Fruit fly (Drosophila melanogaster) whole organism, wandering third instar larva: ENCODE data around the gene CG5107.
A peak's percentile ranks its signal among the peaks of the same experiment; 100 is the strongest.

Experiments
- Abd-B ChIP-seq: fragments of >200 bp; optimal IDR thresholded peaks from 2 replicates; lab custom pipeline; 2017; ENCODE audit warnings: missing biosample characterization, missing genetic modification characterization
- CG32264 ChIP-seq: fragments of 200-800 bp; sonication (Bioruptor generic); optimal IDR thresholded peaks from 2 replicates; lab custom pipeline; 2016; ENCODE audit warnings: missing biosample characterization, missing genetic modification characterization
- CG9705 ChIP-seq: fragments of 200-800 bp; sonication (Bioruptor generic); optimal IDR thresholded peaks from 2 replicates; lab custom pipeline; 2018; ENCODE audit warnings: missing biosample characterization, mild to moderate bottlenecking, missing genetic modification characterization
- CrebA ChIP-seq: fragments of 200-800 bp; sonication (Bioruptor generic); optimal IDR thresholded peaks from 2 replicates; lab custom pipeline; 2016; ENCODE audit warnings: missing biosample characterization, mild to moderate bottlenecking, missing genetic modification characterization, borderline replicate concordance
- Dfd ChIP-seq: fragments of >200 bp; optimal IDR thresholded peaks from 2 replicates; lab custom pipeline; 2017; ENCODE audit warnings: missing biosample characterization, missing genetic modification characterization
- Dif ChIP-seq: fragments of 200-275, 200-300 bp; sonication (Bioruptor generic); optimal IDR thresholded peaks from 2 replicates; lab custom pipeline; 2018; ENCODE audit warnings: missing biosample characterization, missing genetic modification characterization; ENCODE audit not compliant: partially characterized antibody
- GATAd ChIP-seq: sonication (Bioruptor generic); optimal IDR thresholded peaks from 2 replicates; lab custom pipeline; 2016; ENCODE audit warnings: missing biosample characterization, missing genetic modification characterization
- HLH106 ChIP-seq: fragments of 200-800 bp; optimal IDR thresholded peaks from 3 replicates; lab custom pipeline; 2019; ENCODE audit warnings: missing biosample characterization, mild to moderate bottlenecking, missing genetic modification characterization, moderate library complexity
- Hnf4 ChIP-seq: fragments of 200-800 bp; sonication (Bioruptor generic); optimal IDR thresholded peaks from 2 replicates; lab custom pipeline; 2016; ENCODE audit warnings: missing biosample characterization, mild to moderate bottlenecking, missing genetic modification characterization
- Hr78 ChIP-seq: fragments of >200 bp; optimal IDR thresholded peaks from 2 replicates; lab custom pipeline; 2017; ENCODE audit warnings: missing biosample characterization, missing genetic modification characterization
- Hr83 ChIP-seq: fragments of 200-300 bp; sonication (Bioruptor generic); optimal IDR thresholded peaks from 2 replicates; lab custom pipeline; 2016; ENCODE audit warnings: missing biosample characterization, mild to moderate bottlenecking, missing genetic modification characterization, moderate library complexity; ENCODE audit not compliant: poor library complexity, severe bottlenecking
- Jra ChIP-seq: sonication (Bioruptor generic); optimal IDR thresholded peaks from 2 replicates; lab custom pipeline; 2016; ENCODE audit warnings: missing biosample characterization, missing genetic modification characterization
- Mio ChIP-seq: sonication (Bioruptor generic); optimal IDR thresholded peaks from 2 replicates; lab custom pipeline; 2016; ENCODE audit warnings: missing biosample characterization, missing genetic modification characterization
- Myc ChIP-seq: fragments of >200 bp; optimal IDR thresholded peaks from 2 replicates; lab custom pipeline; 2017
- N ChIP-seq: fragments of >200 bp; optimal IDR thresholded peaks from 2 replicates; lab custom pipeline; 2018; ENCODE audit warnings: missing biosample characterization, missing external identifiers, missing genetic modification characterization
- OdsH ChIP-seq: fragments of 200-800 bp; sonication (Bioruptor generic); optimal IDR thresholded peaks from 2 replicates; lab custom pipeline; 2016; ENCODE audit warnings: missing biosample characterization, mild to moderate bottlenecking, missing genetic modification characterization
- Rel ChIP-seq, 2 experiments: fragments of 200-800 bp; sonication (Bioruptor generic) in 1 of 2; optimal IDR thresholded peaks; 2 replicates in 1 of 2; 3 replicates in 1 of 2; lab custom pipeline; 2016 to 2019; ENCODE audit warnings: mild to moderate bottlenecking in 2 of 2, missing biosample characterization in 2 of 2, missing genetic modification characterization in 2 of 2, moderate library complexity in 1 of 2
- Sp1 ChIP-seq: fragments of 200-800 bp; sonication (Bioruptor generic); optimal IDR thresholded peaks from 3 replicates; lab custom pipeline; 2019; ENCODE audit warnings: missing biosample characterization, mild to moderate bottlenecking, missing genetic modification characterization, moderate library complexity
- Vsx2 ChIP-seq: fragments of 200-300, 225-300 bp; sonication (Bioruptor generic); optimal IDR thresholded peaks from 2 replicates; lab custom pipeline; 2018; ENCODE audit warnings: missing biosample characterization, missing genetic modification characterization; ENCODE audit not compliant: partially characterized antibody
- br ChIP-seq: fragments of 200-800 bp; sonication (Bioruptor generic); optimal IDR thresholded peaks from 2 replicates; lab custom pipeline; 2016; ENCODE audit warnings: missing biosample characterization, missing genetic modification characterization
- brk ChIP-seq: fragments of 200-800 bp; sonication (Bioruptor generic); optimal IDR thresholded peaks from 2 replicates; lab custom pipeline; 2016; ENCODE audit warnings: missing biosample characterization, mild to moderate bottlenecking, missing genetic modification characterization
- dl ChIP-seq, 2 experiments: fragments of 175-275, 200-275 bp in 1 of 2; fragments of 200-275 bp in 1 of 2; sonication (Bioruptor generic); optimal IDR thresholded peaks; lab custom pipeline; 2018; ENCODE audit warnings: mild to moderate bottlenecking in 2 of 2, missing biosample characterization in 2 of 2, missing genetic modification characterization in 2 of 2, moderate library complexity in 2 of 2; ENCODE audit not compliant: partially characterized antibody in 2 of 2, insufficient read depth in 1 of 2
- dmrt93B ChIP-seq: fragments of 200-800 bp; sonication (Bioruptor generic); optimal IDR thresholded peaks from 2 replicates; lab custom pipeline; 2018; ENCODE audit warnings: missing biosample characterization, mild to moderate bottlenecking, missing genetic modification characterization
- dsf ChIP-seq: sonication (Bioruptor generic); optimal IDR thresholded peaks from 2 replicates; lab custom pipeline; 2016; ENCODE audit warnings: missing biosample characterization, missing genetic modification characterization, borderline replicate concordance
- ey ChIP-seq: fragments of 200-800 bp; sonication (Bioruptor generic); optimal IDR thresholded peaks from 2 replicates; lab custom pipeline; 2016; ENCODE audit warnings: missing biosample characterization, missing genetic modification characterization
- foxo ChIP-seq, 2 experiments: fragments of 200-800 bp; sonication (Bioruptor generic); optimal IDR thresholded peaks; 2 replicates in 1 of 2; 3 replicates in 1 of 2; lab custom pipeline; 2016 to 2017; ENCODE audit warnings: missing biosample characterization in 2 of 2, missing genetic modification characterization in 2 of 2
- fru ChIP-seq: fragments of 200-800 bp; sonication (Bioruptor generic); optimal IDR thresholded peaks from 3 replicates; lab custom pipeline; 2016; ENCODE audit warnings: missing biosample characterization, mild to moderate bottlenecking, missing genetic modification characterization
- h ChIP-seq: fragments of 200-800 bp; sonication (Bioruptor generic); optimal IDR thresholded peaks from 3 replicates; lab custom pipeline; 2016; ENCODE audit warnings: missing biosample characterization, mild to moderate bottlenecking, missing genetic modification characterization
- jim ChIP-seq: fragments of 175-275, 200-325 bp; sonication (Bioruptor generic); optimal IDR thresholded peaks from 2 replicates; lab custom pipeline; 2016; ENCODE audit warnings: missing biosample characterization, mild to moderate bottlenecking, missing genetic modification characterization
- lola ChIP-seq: fragments of >200 bp; optimal IDR thresholded peaks from 2 replicates; lab custom pipeline; 2017; ENCODE audit warnings: missing biosample characterization, missing genetic modification characterization
- pan ChIP-seq: fragments of >200 bp; optimal IDR thresholded peaks from 2 replicates; lab custom pipeline; 2017
- psq ChIP-seq: fragments of 200-800 bp; sonication (Bioruptor generic); optimal IDR thresholded peaks from 3 replicates; lab custom pipeline; 2017; ENCODE audit warnings: missing biosample characterization, mild to moderate bottlenecking, missing genetic modification characterization, moderate library complexity
- rgr ChIP-seq: fragments of 200-800 bp; sonication (Bioruptor generic); optimal IDR thresholded peaks from 3 replicates; lab custom pipeline; 2016; ENCODE audit warnings: missing biosample characterization, mild to moderate bottlenecking, missing genetic modification characterization
- sage ChIP-seq: fragments of 200-800 bp; sonication (Bioruptor generic); optimal IDR thresholded peaks from 2 replicates; lab custom pipeline; 2016; ENCODE audit warnings: missing biosample characterization, mild to moderate bottlenecking, missing genetic modification characterization
- sv ChIP-seq: fragments of 200-800 bp; sonication (Bioruptor generic); optimal IDR thresholded peaks from 3 replicates; lab custom pipeline; 2016; ENCODE audit warnings: missing biosample characterization, missing genetic modification characterization
- tai ChIP-seq: sonication (Bioruptor generic); optimal IDR thresholded peaks from 2 replicates; lab custom pipeline; 2016; ENCODE audit warnings: missing biosample characterization, missing genetic modification characterization
- usp ChIP-seq: fragments of >200 bp; optimal IDR thresholded peaks from 2 replicates; lab custom pipeline; 2017; ENCODE audit warnings: missing biosample characterization, missing genetic modification characterization
- woc ChIP-seq: sonication (Bioruptor generic); optimal IDR thresholded peaks from 2 replicates; lab custom pipeline; 2016; ENCODE audit warnings: missing biosample characterization, mild to moderate bottlenecking, missing genetic modification characterization

CG5107 gene

DNA sequence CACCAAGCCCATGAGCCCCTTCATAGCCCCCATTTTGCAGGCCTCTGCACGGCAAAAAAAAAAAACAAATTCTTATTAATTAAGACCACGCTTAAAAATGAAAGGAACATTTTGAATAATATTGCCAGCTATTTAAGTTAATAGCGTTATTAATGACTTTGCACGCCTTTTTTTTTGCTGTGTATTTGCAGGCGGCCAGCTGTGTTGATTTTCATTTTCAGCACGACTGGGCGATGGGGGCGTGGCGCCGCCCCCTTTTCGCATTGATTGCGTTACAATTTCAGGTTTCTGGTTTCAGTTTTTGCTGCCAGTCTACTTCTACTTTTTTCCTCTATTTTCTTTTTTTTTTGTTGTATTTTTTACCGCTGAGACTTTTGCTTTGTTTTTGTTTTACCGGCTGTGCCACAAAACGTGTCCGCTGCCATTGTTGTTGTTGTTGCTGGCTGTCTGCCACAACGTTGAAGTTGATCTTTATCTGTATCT lies 27.0 kb downstream of the CG5107 start (continued):
- no peak for TF ChIP-seq dl (GFP tag; optimal IDR thresholded peaks at IDR 0.05; lab: Kevin White, UChicago; ENCODE audit: insufficient read depth in 1 of 2, partially characterized antibody in 2 of 2)
- no peak for TF ChIP-seq Dif (GFP tag; lab: Kevin White, UChicago)
- no peak for TF ChIP-seq Rel (GFP tag; optimal IDR thresholded peaks at IDR 0.05; lab: Kevin White, UChicago)
- TF ChIP-seq Rel (tag; optimal IDR thresholded peaks at IDR 0.05; lab: Kevin White, UChicago) = no peak
- no peak for TF ChIP-seq dmrt93B
- TF ChIP-seq fru (GFP tag; lab: Kevin White, UChicago) = peak; percentile 70
- TF ChIP-seq Hnf4 (GFP tag; lab: Kevin White, UChicago) = peak; percentile 2
- TF ChIP-seq GATAd (GFP tag; lab: Kevin White, UChicago) = no peak
- TF ChIP-seq Abd-B (GFP tag; lab: Kevin White, UChicago) = no peak

- TF ChIP-seq Rel (GFP tag; optimal IDR thresholded peaks at IDR 0.05; lab: Kevin White, UChicago) = no peak
- no peak for TF ChIP-seq Rel (tag; optimal IDR thresholded peaks at IDR 0.05; lab: Kevin White, UChicago)
- TF ChIP-seq Vsx2 (GFP tag; lab: Kevin White, UChicago) = no peak
- no peak for TF ChIP-seq CG32264 (GFP tag; lab: Kevin White, UChicago)
- no peak for TF ChIP-seq fru (GFP tag; lab: Kevin White, UChicago)
- TF ChIP-seq sage (GFP tag; lab: Kevin White, UChicago) = no peak
- no peak for TF ChIP-seq CrebA (GFP tag; lab: Kevin White, UChicago)
- TF ChIP-seq usp (GFP tag; lab: Kevin White, UChicago) = no peak
- no peak for TF ChIP-seq dl (GFP tag; optimal IDR thresholded peaks at IDR 0.05; lab: Kevin White, UChicago; ENCODE audit: insufficient read depth in 1 of 2, partially characterized antibody in 2 of 2)
- TF ChIP-seq N (GFP tag; lab: Kevin White, UChicago) = no peak
- no peak for TF ChIP-seq sv
- no peak for TF ChIP-seq Hr78 (GFP tag; lab: Kevin White, UChicago)
- no peak for TF ChIP-seq tai
- TF ChIP-seq Dfd = no peak
- no peak for TF ChIP-seq brk
- TF ChIP-seq ey (GFP tag; lab: Kevin White, UChicago) = no peak
- TF ChIP-seq Hr83 (GFP tag; lab: Kevin White, UChicago) = no peak
- no peak for TF ChIP-seq jim (GFP tag; lab: Kevin White, UChicago)
- peak in 1 of 2 experiments; percentile 37 for TF ChIP-seq foxo (GFP tag; optimal IDR thresholded peaks at IDR 0.05; lab: Kevin White, UChicago)
- no peak for TF ChIP-seq woc (GFP tag; lab: Kevin White, UChicago)
- no peak for TF ChIP-seq h (GFP tag; lab: Kevin White, UChicago)
- peak; percentile 17 for TF ChIP-seq Hnf4 (GFP tag; lab: Kevin White, UChicago)
- peak; percentile 4 for TF ChIP-seq rgr
- TF ChIP-seq OdsH = peak; percentile 36
- TF ChIP-seq psq (GFP tag; lab: Kevin White, UChicago) = peak; percentile 41
- no peak for TF ChIP-seq CG9705 (GFP tag; lab: Kevin White, UChicago)
- TF ChIP-seq lola (GFP tag; lab: Kevin White, UChicago) = no peak
- TF ChIP-seq br (GFP tag; lab: Kevin White, UChicago) = no peak
- no peak for TF ChIP-seq dsf
- TF ChIP-seq Abd-B (GFP tag; lab: Kevin White, UChicago) = no peak
- TF ChIP-seq dmrt93B = peak; percentile 16
- TF ChIP-seq Jra (GFP tag; lab: Kevin White, UChicago) = no peak
- TF ChIP-seq Dif (GFP tag; lab: Kevin White, UChicago) = no peak
- peak; percentile 34 for TF ChIP-seq Sp1 (GFP tag; lab: Kevin White, UChicago)
- TF ChIP-seq pan (lab: Kevin White, UChicago) = no peak
- TF ChIP-seq Mio (GFP tag; lab: Kevin White, UChicago) = no peak
- TF ChIP-seq HLH106 (tag; lab: Kevin White, UChicago) = peak; percentile 46
- no peak for TF ChIP-seq GATAd (GFP tag; lab: Kevin White, UChicago)
- TF ChIP-seq Myc (lab: Kevin White, UChicago) = no peak
- TF ChIP-seq, all 38 proteins: peak for 8
Measured at dm6 chr3R:25532406-25533225, 27.6 kb downstream of the CG5107 start.
